Worm (Caenorhabditis elegans) whole organism, late embryonic: Measurements from ENCODE around the gene pcn-1.
A peak's percentile ranks its signal among the peaks of the same experiment; 100 is the strongest.

Experiments
- C08G9.2 ChIP-seq: sonication (generic microtip); optimal IDR thresholded peaks from 2 replicates; lab custom pipeline; 2016; ENCODE audit warnings: mild to moderate bottlenecking, missing genetic modification characterization, moderate library complexity, missing compliant biosample characterization
- C38D4.7 ChIP-seq: fragments of 200-800 bp; sonication (Bioruptor generic); optimal IDR thresholded peaks from 2 replicates; lab custom pipeline; 2018; ENCODE audit warnings: mild to moderate bottlenecking, missing genetic modification characterization, moderate library complexity, missing compliant biosample characterization
- F13H6.1 ChIP-seq: sonication (generic microtip); optimal IDR thresholded peaks from 2 replicates; lab custom pipeline; 2016; ENCODE audit warnings: missing genetic modification characterization, missing compliant biosample characterization
- T23F11.4 ChIP-seq: fragments of 200-800 bp; sonication (Bioruptor generic); optimal IDR thresholded peaks from 2 replicates; lab custom pipeline; 2018; ENCODE audit warnings: mild to moderate bottlenecking, missing genetic modification characterization, missing compliant biosample characterization
- ahr-1 ChIP-seq: sonication (generic microtip); optimal IDR thresholded peaks from 2 replicates; lab custom pipeline; 2016; ENCODE audit warnings: missing genetic modification characterization, missing compliant biosample characterization
- ama-1 ChIP-seq: fragments of 150-350 bp; optimal IDR thresholded peaks from 2 replicates; lab custom pipeline; 2014
- ceh-18 ChIP-seq: sonication (generic microtip); optimal IDR thresholded peaks from 2 replicates; lab custom pipeline; 2016; ENCODE audit warnings: missing genetic modification characterization, missing compliant biosample characterization
- ceh-2 ChIP-seq: sonication (generic microtip); optimal IDR thresholded peaks from 2 replicates; lab custom pipeline; 2016; ENCODE audit warnings: missing genotype, missing genetic modification characterization, missing compliant biosample characterization
- ceh-22 ChIP-seq: sonication (generic microtip); optimal IDR thresholded peaks from 2 replicates; lab custom pipeline; 2017; ENCODE audit warnings: missing biosample characterization, missing genetic modification characterization
- ceh-24 ChIP-seq: sonication (generic microtip); optimal IDR thresholded peaks from 2 replicates; lab custom pipeline; 2016; ENCODE audit warnings: mild to moderate bottlenecking, missing genetic modification characterization, missing compliant biosample characterization
- ceh-34 ChIP-seq: sonication (generic microtip); optimal IDR thresholded peaks from 2 replicates; lab custom pipeline; 2016; ENCODE audit warnings: mild to moderate bottlenecking, missing genetic modification characterization, missing compliant biosample characterization
- ceh-6 ChIP-seq: fragments of 200-800 bp; sonication (Bioruptor generic); optimal IDR thresholded peaks from 2 replicates; lab custom pipeline; 2018; ENCODE audit warnings: mild to moderate bottlenecking, missing genetic modification characterization, missing compliant biosample characterization
- dmd-4 ChIP-seq: sonication (generic microtip); optimal IDR thresholded peaks from 2 replicates; lab custom pipeline; 2016; ENCODE audit warnings: borderline replicate concordance, missing genetic modification characterization, missing compliant biosample characterization
- elt-2 ChIP-seq: sonication (generic microtip); optimal IDR thresholded peaks from 2 replicates; lab custom pipeline; 2016; ENCODE audit warnings: missing genetic modification reagents, missing genetic modification characterization, missing compliant biosample characterization
- elt-4 ChIP-seq: sonication (generic microtip); optimal IDR thresholded peaks from 2 replicates; lab custom pipeline; 2016; ENCODE audit warnings: missing genetic modification characterization, missing compliant biosample characterization
- ets-4 ChIP-seq: sonication (generic microtip); optimal IDR thresholded peaks from 2 replicates; lab custom pipeline; 2016; ENCODE audit warnings: missing genetic modification characterization, missing compliant biosample characterization
- eyg-1 ChIP-seq: sonication (generic microtip); optimal IDR thresholded peaks from 2 replicates; lab custom pipeline; 2016; ENCODE audit warnings: missing genotype, missing genetic modification characterization, missing compliant biosample characterization
- gmeb-2 ChIP-seq: sonication (generic microtip); optimal IDR thresholded peaks from 2 replicates; lab custom pipeline; 2016; ENCODE audit warnings: missing genetic modification characterization, inconsistent platforms, missing compliant biosample characterization
- hlh-30 ChIP-seq: sonication (generic microtip); optimal IDR thresholded peaks from 2 replicates; lab custom pipeline; 2017; ENCODE audit warnings: antibody characterized with exemption, missing genetic modification characterization, missing compliant biosample characterization; ENCODE audit not compliant: insufficient read depth
- hlh-8 ChIP-seq: sonication (generic microtip); optimal IDR thresholded peaks from 2 replicates; lab custom pipeline; 2016; ENCODE audit warnings: missing genotype, missing genetic modification characterization, missing compliant biosample characterization
- lin-11 ChIP-seq: fragments of 200-800 bp; sonication (Bioruptor generic); optimal IDR thresholded peaks from 2 replicates; lab custom pipeline; 2018; ENCODE audit warnings: mild to moderate bottlenecking, missing genetic modification characterization, missing compliant biosample characterization
- madf-2 ChIP-seq: sonication (generic microtip); optimal IDR thresholded peaks from 2 replicates; lab custom pipeline; 2017; ENCODE audit warnings: missing genetic modification characterization, missing compliant biosample characterization
- mec-3 ChIP-seq: sonication (generic microtip); optimal IDR thresholded peaks from 2 replicates; lab custom pipeline; 2016; ENCODE audit warnings: borderline replicate concordance, missing genetic modification characterization, missing compliant biosample characterization
- nfya-1 ChIP-seq: sonication (generic microtip); optimal IDR thresholded peaks from 2 replicates; lab custom pipeline; 2017; ENCODE audit warnings: missing genetic modification characterization, mild to moderate bottlenecking, missing compliant biosample characterization, antibody characterized with exemption, moderate library complexity
- nhr-11 ChIP-seq: fragments of 150-350 bp; optimal IDR thresholded peaks from 2 replicates; lab custom pipeline; 2014; ENCODE audit warnings: missing biosample characterization, missing genetic modification characterization
- nhr-232 ChIP-seq: sonication (generic microtip); optimal IDR thresholded peaks from 2 replicates; lab custom pipeline; 2016; ENCODE audit warnings: missing genetic modification characterization, missing compliant biosample characterization
- npax-4 ChIP-seq: sonication (generic microtip); optimal IDR thresholded peaks from 2 replicates; lab custom pipeline; 2016; ENCODE audit warnings: missing genetic modification characterization, missing compliant biosample characterization
- odd-2 ChIP-seq: sonication (generic microtip); optimal IDR thresholded peaks from 2 replicates; lab custom pipeline; 2017; ENCODE audit warnings: antibody characterized with exemption, mild to moderate bottlenecking, missing genetic modification characterization, missing compliant biosample characterization
- pha-2 ChIP-seq: sonication (generic microtip); optimal IDR thresholded peaks from 2 replicates; lab custom pipeline; 2017; ENCODE audit warnings: mild to moderate bottlenecking, missing genetic modification characterization, missing compliant biosample characterization
- pha-4 ChIP-seq: fragments of 150-350 bp; optimal IDR thresholded peaks from 2 replicates; lab custom pipeline; 2018; ENCODE audit warnings: missing biosample characterization, missing genetic modification reagents, missing genetic modification characterization
- pqm-1 ChIP-seq: sonication (generic microtip); optimal IDR thresholded peaks from 2 replicates; lab custom pipeline; 2016; ENCODE audit warnings: missing genetic modification characterization, missing compliant biosample characterization
- pros-1 ChIP-seq: fragments of 150-350 bp; optimal IDR thresholded peaks from 2 replicates; lab custom pipeline; 2014; ENCODE audit warnings: missing biosample characterization, missing genetic modification reagents, missing genetic modification characterization
- ref-2 ChIP-seq: sonication (generic microtip); optimal IDR thresholded peaks from 2 replicates; lab custom pipeline; 2016; ENCODE audit warnings: missing genetic modification characterization, missing compliant biosample characterization
- rnt-1 ChIP-seq: sonication (generic microtip); optimal IDR thresholded peaks from 2 replicates; lab custom pipeline; 2016; ENCODE audit warnings: missing genetic modification characterization, missing compliant biosample characterization
- sdc-2 ChIP-seq: sonication (generic microtip); optimal IDR thresholded peaks from 2 replicates; lab custom pipeline; 2016; ENCODE audit warnings: missing genotype, missing genetic modification characterization, missing compliant biosample characterization
- sox-4 ChIP-seq: sonication (generic microtip); optimal IDR thresholded peaks from 2 replicates; lab custom pipeline; 2017; ENCODE audit warnings: mild to moderate bottlenecking, missing genetic modification characterization, inconsistent platforms, missing compliant biosample characterization
- syd-9 ChIP-seq: sonication (generic microtip); optimal IDR thresholded peaks from 2 replicates; lab custom pipeline; 2016; ENCODE audit warnings: mild to moderate bottlenecking, missing genetic modification characterization, moderate library complexity, missing compliant biosample characterization
- tbx-2 ChIP-seq: sonication (generic microtip); optimal IDR thresholded peaks from 2 replicates; lab custom pipeline; 2016; ENCODE audit warnings: missing genetic modification characterization, missing compliant biosample characterization
- tbx-7 ChIP-seq: sonication (generic microtip); optimal IDR thresholded peaks from 2 replicates; lab custom pipeline; 2016; ENCODE audit warnings: missing genotype, missing genetic modification characterization, missing compliant biosample characterization
- unc-3 ChIP-seq, 2 experiments: fragments of 200-800 bp in 1 of 2; sonication (Bioruptor generic) in 1 of 2; sonication (generic microtip) in 1 of 2; conservative IDR thresholded peaks in 1 of 2; optimal IDR thresholded peaks in 1 of 2; 2 replicates each; pipeline versions ENCODE4 v1.3.6 to Lab custom; 2016 to 2022; ENCODE audit warnings: missing compliant biosample characterization in 2 of 2, missing genetic modification characterization in 2 of 2, missing genetic modification reagents in 1 of 2
- unc-55 ChIP-seq: sonication (generic microtip); optimal IDR thresholded peaks from 2 replicates; lab custom pipeline; 2017; ENCODE audit warnings: missing biosample characterization, missing genetic modification reagents, missing genetic modification characterization
- unc-86 ChIP-seq: sonication (generic microtip); optimal IDR thresholded peaks from 2 replicates; lab custom pipeline; 2016; ENCODE audit warnings: missing genetic modification characterization, missing compliant biosample characterization
- zip-5 ChIP-seq: sonication (generic microtip); optimal IDR thresholded peaks from 2 replicates; lab custom pipeline; 2016; ENCODE audit warnings: missing genetic modification characterization, missing compliant biosample characterization
- ztf-16 ChIP-seq: sonication (generic microtip); optimal IDR thresholded peaks from 2 replicates; lab custom pipeline; 2017; ENCODE audit warnings: missing genetic modification characterization, missing compliant biosample characterization

Gene pcn-1

DNA sequence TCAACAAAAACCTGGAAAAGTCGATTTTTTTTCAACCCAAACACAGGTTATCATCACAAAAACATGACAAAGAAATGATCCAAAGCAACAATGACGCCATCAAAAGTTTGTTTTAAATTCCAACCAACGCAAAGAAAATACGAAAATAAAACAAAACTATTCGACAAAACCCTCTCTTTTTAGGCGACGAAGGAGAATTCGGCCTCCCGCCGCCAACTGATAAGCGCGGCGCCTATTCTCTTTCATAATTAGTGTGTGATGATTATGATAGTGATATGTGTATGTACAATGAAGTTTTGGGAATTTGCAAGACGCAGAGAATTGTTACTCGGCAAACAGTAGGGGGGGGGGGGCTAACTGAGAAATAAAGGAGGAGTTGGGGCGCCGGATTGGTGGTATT is 20.0 kb downstream of the pcn-1 start:
- TF ChIP-seq ceh-2 (tag; lab: Kevin White, UChicago): no peak
- TF ChIP-seq ceh-24: no peak
- TF ChIP-seq C38D4.7 (GFP tag; lab: Kevin White, UChicago): no peak
- no peak for TF ChIP-seq tbx-7
- no peak for TF ChIP-seq odd-2 (tag; lab: Kevin White, UChicago)
- TF ChIP-seq gmeb-2 (tag; lab: Kevin White, UChicago): no peak
- TF ChIP-seq unc-86 (tag; lab: Kevin White, UChicago): no peak
- no peak for TF ChIP-seq nhr-11 (tag; lab: Kevin White, UChicago)
- TF ChIP-seq C08G9.2 (tag; lab: Kevin White, UChicago): no peak
- no peak for TF ChIP-seq tbx-2 (tag; lab: Kevin White, UChicago)
- no peak for TF ChIP-seq hlh-30
- no peak for TF ChIP-seq hlh-8 (tag; lab: Kevin White, UChicago)
- no peak for TF ChIP-seq madf-2 (tag; lab: Kevin White, UChicago)
- no peak for TF ChIP-seq zip-5 (tag; lab: Kevin White, UChicago)
- no peak for TF ChIP-seq ets-4 (tag; lab: Kevin White, UChicago)
- TF ChIP-seq elt-2 (tag; lab: Kevin White, UChicago): no peak

DNA sequence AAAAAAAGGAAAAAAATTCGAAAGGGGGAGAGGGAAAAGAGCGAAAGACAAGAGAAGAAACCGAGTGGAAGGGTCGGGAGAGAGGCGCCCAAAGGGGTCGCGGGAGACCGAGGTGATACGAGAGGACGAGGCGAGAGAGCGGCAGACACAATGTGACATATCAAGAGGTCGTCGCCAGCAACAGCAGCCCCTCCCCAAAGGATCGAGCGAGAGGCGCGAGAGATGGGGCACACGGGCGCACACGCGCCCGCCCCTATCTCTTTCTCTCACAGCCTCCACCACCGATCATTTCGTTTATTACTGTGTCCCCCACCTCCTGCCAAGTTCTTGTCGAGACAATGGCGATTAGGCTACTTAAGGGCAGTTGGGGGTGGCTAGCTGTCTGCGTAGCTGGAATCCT is 21.1 kb downstream of the pcn-1 start:
- no peak for TF ChIP-seq lin-11 (tag; lab: Kevin White, UChicago)
- no peak for TF ChIP-seq ahr-1 (tag; lab: Kevin White, UChicago)
- TF ChIP-seq zip-5 (tag; lab: Kevin White, UChicago): no peak
- no peak for TF ChIP-seq ama-1 (lab: Kevin White, UChicago)
- TF ChIP-seq pros-1: peak; percentile 2
- TF ChIP-seq C38D4.7 (GFP tag; lab: Kevin White, UChicago): no peak
- no peak for TF ChIP-seq mec-3 (tag; lab: Kevin White, UChicago)
- peak; percentile 37 for TF ChIP-seq sdc-2 (tag; lab: Kevin White, UChicago)
- TF ChIP-seq nhr-11 (tag; lab: Kevin White, UChicago): no peak
- no peak for TF ChIP-seq pha-4 (tag; lab: Kevin White, UChicago)
- TF ChIP-seq syd-9 (tag; lab: Kevin White, UChicago): peak; percentile 50
- TF ChIP-seq elt-2 (tag; lab: Kevin White, UChicago): no peak
- peak; percentile 33 for TF ChIP-seq dmd-4 (tag; lab: Kevin White, UChicago)
- TF ChIP-seq tbx-2 (tag; lab: Kevin White, UChicago): peak; percentile 66
- no peak for TF ChIP-seq npax-4 (tag; lab: Kevin White, UChicago)
- TF ChIP-seq rnt-1 (tag; lab: Kevin White, UChicago): no peak
- TF ChIP-seq unc-3 (GFP tag; conservative IDR thresholded peaks at IDR 0.05; lab: Robert Waterston, UW): no peak
- no peak for TF ChIP-seq unc-3 (tag; optimal IDR thresholded peaks at IDR 0.05; lab: Kevin White, UChicago)
- TF ChIP-seq T23F11.4 (GFP tag; lab: Kevin White, UChicago): no peak
- TF ChIP-seq ceh-24: no peak
- peak; percentile 43 for TF ChIP-seq ceh-34 (tag; lab: Kevin White, UChicago)
- no peak for TF ChIP-seq ztf-16 (tag; lab: Kevin White, UChicago)
- TF ChIP-seq F13H6.1 (tag; lab: Kevin White, UChicago): peak; percentile 31
- no peak for TF ChIP-seq nhr-232 (tag; lab: Kevin White, UChicago)
- TF ChIP-seq ref-2 (tag; lab: Kevin White, UChicago): peak; percentile 18
- TF ChIP-seq sox-4 (tag; lab: Kevin White, UChicago): no peak
- peak; percentile 91 for TF ChIP-seq ceh-18 (tag; lab: Kevin White, UChicago)
- no peak for TF ChIP-seq odd-2 (tag; lab: Kevin White, UChicago)
- no peak for TF ChIP-seq eyg-1 (tag; lab: Kevin White, UChicago)
- TF ChIP-seq unc-55 (GFP tag; lab: Kevin White, UChicago): peak; percentile 69
- TF ChIP-seq ceh-22 (tag; lab: Kevin White, UChicago): no peak
- TF ChIP-seq unc-86 (tag; lab: Kevin White, UChicago): no peak
- no peak for TF ChIP-seq ceh-6
- peak; percentile 8 for TF ChIP-seq nfya-1 (tag; lab: Kevin White, UChicago)
- no peak for TF ChIP-seq pha-2 (tag; lab: Kevin White, UChicago)
- peak; percentile 56 for TF ChIP-seq elt-4 (tag; lab: Kevin White, UChicago)
- TF ChIP-seq C08G9.2 (tag; lab: Kevin White, UChicago): peak; percentile 25
- no peak for TF ChIP-seq pqm-1 (tag; lab: Kevin White, UChicago)
